Worm (Caenorhabditis elegans): ENCODE data around the gene C49F5.3.

ce11 chrX:11996606-11997005, 13.2 kb upstream of the C49F5.3 start:
- no peak for TF ChIP-seq mep-1 (tag; optimal IDR thresholded peaks at IDR 0.05)
- TF ChIP-seq aly-2 (tag; optimal IDR thresholded peaks at IDR 0.05) = no peak
